Worm (Caenorhabditis elegans): ENCODE measurements around the gene F55B11.7.
A peak's percentile ranks its signal among the peaks of the same experiment; 100 is the strongest.

- no peak for TF ChIP-seq snpc-4 (GFP tag; optimal IDR thresholded peaks at IDR 0.05)
- TF ChIP-seq snpc-4 (tag; optimal IDR thresholded peaks at IDR 0.05) = peak in 3 of 4 experiments; percentile 7 to 61 (median 40)
- no peak for TF ChIP-seq pha-4 (tag; optimal IDR thresholded peaks at IDR 0.05)
- TF ChIP-seq ama-1 (optimal IDR thresholded peaks at IDR 0.05) = no peak
- TF ChIP-seq ama-1 (GFP tag; optimal IDR thresholded peaks at IDR 0.05) = no peak
- TF ChIP-seq F57A8.1 (GFP tag; optimal IDR thresholded peaks at IDR 0.05) = no peak
- TF ChIP-seq dpl-1 (GFP tag; optimal IDR thresholded peaks at IDR 0.05) = no peak
- TF ChIP-seq F37B4.10 (GFP tag; IDR thresholded peaks at IDR 0.05) = no peak
- no peak for TF ChIP-seq akir-1 (GFP tag; optimal IDR thresholded peaks at IDR 0.05)
- no peak for TF ChIP-seq attf-3 (GFP tag; conservative IDR thresholded peaks at IDR 0.05)
- no peak for TF ChIP-seq ztf-28 (GFP tag; IDR thresholded peaks at IDR 0.05)
- no peak for TF ChIP-seq F49E8.2 (tag; optimal IDR thresholded peaks at IDR 0.05; ENCODE audit: insufficient read depth)
- no peak for TF ChIP-seq gei-17 (GFP tag; optimal IDR thresholded peaks at IDR 0.05)
- no peak for TF ChIP-seq bed-2 (GFP tag; IDR thresholded peaks at IDR 0.05)
Observed at ce11 chrIV:14390023-14390614, 31.7 kb downstream of the F55B11.7 start.
